Worm (Caenorhabditis elegans): ENCODE results near the gene Y7A5A.6.

- TF ChIP-seq W03F9.2 (tag; optimal IDR thresholded peaks at IDR 0.05) = no peak
- TF ChIP-seq him-1 (tag; optimal IDR thresholded peaks at IDR 0.05) = no peak
Measured at ce11 chrX:15766861-15767260, 32.6 kb downstream of the Y7A5A.6 start.
